Fruit fly (Drosophila melanogaster): ENCODE measurements around the gene CG9525.

CG9525 gene

dm6 chr2L:8997285-8997684 lies 35.1 kb upstream of the CG9525 start, which contains the start of the genes alien and CG18661 (continued):
- TF ChIP-seq Dad (GFP tag; optimal IDR thresholded peaks at IDR 0.05) (peak; percentile 59), CG10147 (GFP tag; optimal IDR thresholded peaks at IDR 0.05) (peak; percentile 58), PHDP (tag; optimal IDR thresholded peaks at IDR 0.05) (peak; percentile 72), CG5245 (GFP tag; optimal IDR thresholded peaks at IDR 0.05) (peak; percentile 28), fd102C (GFP tag; optimal IDR thresholded peaks at IDR 0.05) (peak; percentile 48), Stat92E (GFP tag; optimal IDR thresholded peaks at IDR 0.05) (peak in 1 of 3 experiments; percentile 40), CG3726 (GFP tag; IDR thresholded peaks at IDR 0.05) (peak; percentile 95; the same call in 1 of the 3 replicates), Hmx (GFP tag; optimal IDR thresholded peaks at IDR 0.05) (peak; percentile 84), HHEX (GFP tag; optimal IDR thresholded peaks at IDR 0.05) (peak; percentile 30), tll (GFP tag; optimal IDR thresholded peaks at IDR 0.05) (peak in 1 of 2 experiments; percentile 17), CG7556 (GFP tag; optimal IDR thresholded peaks at IDR 0.05) (peak; percentile 30), CG12942 (GFP tag; optimal IDR thresholded peaks at IDR 0.05) (peak; percentile 80), phol (tag; optimal IDR thresholded peaks at IDR 0.05) (peak; percentile 81), gt (GFP tag; IDR thresholded peaks at IDR 0.05) (peak; percentile 49; the same call in 1 of the 2 replicates), Hsf (GFP tag; optimal IDR thresholded peaks at IDR 0.05) (peak; percentile 85), CG4854 (GFP tag; optimal IDR thresholded peaks at IDR 0.05) (peak; percentile 59), Lhr (GFP tag; optimal IDR thresholded peaks at IDR 0.05) (peak; percentile 87), CG32772 (GFP tag; IDR thresholded peaks at IDR 0.05) (peak; percentile 91), Drgx (GFP tag; IDR thresholded peaks at IDR 0.05) (peak; percentile 75), CG7271 (tag; optimal IDR thresholded peaks at IDR 0.05) (no peak), crp (GFP tag; optimal IDR thresholded peaks at IDR 0.05) (peak; percentile 83 to 95), vfl (GFP tag; optimal IDR thresholded peaks at IDR 0.05) (peak; percentile 71), disco-r (GFP tag; optimal IDR thresholded peaks at IDR 0.05) (peak; percentile 44), lov (optimal IDR thresholded peaks at IDR 0.05) (no peak), lov (GFP tag; IDR thresholded peaks at IDR 0.05) (peak; percentile 85), CG12155 (GFP tag; optimal IDR thresholded peaks at IDR 0.05) (peak; percentile 89), nerfin-1 (tag; optimal IDR thresholded peaks at IDR 0.05) (peak; percentile 29), chif (GFP tag; optimal IDR thresholded peaks at IDR 0.05) (peak; percentile 64 to 82), row (GFP tag; IDR thresholded peaks at IDR 0.05) (peak; percentile 97), CG1602 (GFP tag; optimal IDR thresholded peaks at IDR 0.05) (peak; percentile 76), bigmax (GFP tag; optimal IDR thresholded peaks at IDR 0.05) (no peak), lmd (GFP tag; IDR thresholded peaks at IDR 0.05) (peak; percentile 91), cg (GFP tag; optimal IDR thresholded peaks at IDR 0.05) (no peak), CG34422 (GFP tag; IDR thresholded peaks at IDR 0.05) (peak; percentile 93; the same call in 2 of the 3 replicates), CG10959 (GFP tag; IDR thresholded peaks at IDR 0.05) (peak; percentile 88), Usf (GFP tag; optimal IDR thresholded peaks at IDR 0.05) (peak; percentile 68), HmgD (GFP tag; optimal IDR thresholded peaks at IDR 0.05) (peak; percentile 94), zfh2 (GFP tag; optimal IDR thresholded peaks at IDR 0.05) (peak; percentile 94), Hr39 (optimal IDR thresholded peaks at IDR 0.05) (no peak), E2f2 (GFP tag; IDR thresholded peaks at IDR 0.05) (peak; percentile 66), CG10565 (GFP tag; optimal IDR thresholded peaks at IDR 0.05) (no peak), insv (GFP tag; optimal IDR thresholded peaks at IDR 0.05) (peak in 1 of 2 experiments; percentile 74), pzg (GFP tag; optimal IDR thresholded peaks at IDR 0.05) (peak; percentile 86), Bdp1 (GFP tag; optimal IDR thresholded peaks at IDR 0.05) (peak; percentile 25), ab (GFP tag; optimal IDR thresholded peaks at IDR 0.05) (peak; percentile 43), sima (GFP tag; optimal IDR thresholded peaks at IDR 0.05) (peak; percentile 93), C15 (GFP tag; IDR thresholded peaks at IDR 0.05) (peak; percentile 86; the same call in 2 of the 3 replicates), CG31441 (GFP tag; IDR thresholded peaks at IDR 0.05) (peak; percentile 88), grn (GFP tag; optimal IDR thresholded peaks at IDR 0.05) (peak; percentile 69), ttk (GFP tag; IDR thresholded peaks at IDR 0.05) (peak; percentile 88), CG8388 (GFP tag; optimal IDR thresholded peaks at IDR 0.05) (peak; percentile 46)

All from whole organism, embryonic.